Worm (Caenorhabditis elegans) whole organism, late embryonic: ENCODE data around the gene F54D5.5.

ENCODE experiments used
- C08G9.2 ChIP-seq: sonication (generic microtip); optimal IDR thresholded peaks from 2 replicates; lab custom pipeline; 2016; ENCODE audit warnings: mild to moderate bottlenecking, missing genetic modification characterization, moderate library complexity, missing compliant biosample characterization
- F13H6.1 ChIP-seq: sonication (generic microtip); optimal IDR thresholded peaks from 2 replicates; lab custom pipeline; 2016; ENCODE audit warnings: missing genetic modification characterization, missing compliant biosample characterization
- K09A11.1 ChIP-seq: sonication (generic microtip); optimal IDR thresholded peaks from 2 replicates; lab custom pipeline; 2017; ENCODE audit warnings: antibody characterized with exemption, mild to moderate bottlenecking, missing genetic modification characterization, missing compliant biosample characterization; ENCODE audit not compliant: insufficient read depth
- ama-1 ChIP-seq: fragments of 150-350 bp; optimal IDR thresholded peaks from 2 replicates; lab custom pipeline; 2014
- ceh-14 ChIP-seq: sonication (generic microtip); optimal IDR thresholded peaks from 2 replicates; lab custom pipeline; 2016; ENCODE audit warnings: missing genotype, missing genetic modification characterization, missing compliant biosample characterization
- ceh-18 ChIP-seq: sonication (generic microtip); optimal IDR thresholded peaks from 2 replicates; lab custom pipeline; 2016; ENCODE audit warnings: missing genetic modification characterization, missing compliant biosample characterization
- ceh-19 ChIP-seq: fragments of 200-800 bp; sonication (Bioruptor generic); optimal IDR thresholded peaks from 2 replicates; lab custom pipeline; 2018; ENCODE audit warnings: mild to moderate bottlenecking, missing genetic modification characterization, missing compliant biosample characterization
- ceh-2 ChIP-seq: sonication (generic microtip); optimal IDR thresholded peaks from 2 replicates; lab custom pipeline; 2016; ENCODE audit warnings: missing genotype, missing genetic modification characterization, missing compliant biosample characterization
- ceh-22 ChIP-seq: sonication (generic microtip); optimal IDR thresholded peaks from 2 replicates; lab custom pipeline; 2017; ENCODE audit warnings: missing biosample characterization, missing genetic modification characterization
- ceh-31 ChIP-seq: sonication (generic microtip); optimal IDR thresholded peaks from 2 replicates; lab custom pipeline; 2016; ENCODE audit warnings: missing genetic modification characterization, missing compliant biosample characterization
- ceh-34 ChIP-seq: sonication (generic microtip); optimal IDR thresholded peaks from 2 replicates; lab custom pipeline; 2016; ENCODE audit warnings: mild to moderate bottlenecking, missing genetic modification characterization, missing compliant biosample characterization
- ceh-45 ChIP-seq: fragments of 200-800 bp; sonication (Bioruptor generic); IDR thresholded peaks from 2 replicates; pipeline ENCODE4 v1.3.6; 2022; ENCODE audit warnings: missing genetic modification reagents, missing genetic modification characterization, missing compliant biosample characterization
- ceh-48 ChIP-seq: sonication (generic microtip); optimal IDR thresholded peaks from 2 replicates; lab custom pipeline; 2016; ENCODE audit warnings: missing genetic modification characterization, inconsistent platforms, missing compliant biosample characterization
- ceh-9 ChIP-seq: sonication (generic microtip); optimal IDR thresholded peaks from 2 replicates; lab custom pipeline; 2016; ENCODE audit warnings: mild to moderate bottlenecking, missing genetic modification characterization, inconsistent platforms, missing compliant biosample characterization
- dmd-4 ChIP-seq: sonication (generic microtip); optimal IDR thresholded peaks from 2 replicates; lab custom pipeline; 2016; ENCODE audit warnings: borderline replicate concordance, missing genetic modification characterization, missing compliant biosample characterization
- elt-2 ChIP-seq: sonication (generic microtip); optimal IDR thresholded peaks from 2 replicates; lab custom pipeline; 2016; ENCODE audit warnings: missing genetic modification reagents, missing genetic modification characterization, missing compliant biosample characterization
- ets-4 ChIP-seq: sonication (generic microtip); optimal IDR thresholded peaks from 2 replicates; lab custom pipeline; 2016; ENCODE audit warnings: missing genetic modification characterization, missing compliant biosample characterization
- eyg-1 ChIP-seq: sonication (generic microtip); optimal IDR thresholded peaks from 2 replicates; lab custom pipeline; 2016; ENCODE audit warnings: missing genotype, missing genetic modification characterization, missing compliant biosample characterization
- fax-1 ChIP-seq: sonication (generic microtip); optimal IDR thresholded peaks from 2 replicates; lab custom pipeline; 2016; ENCODE audit warnings: missing genotype, missing genetic modification characterization, missing compliant biosample characterization
- fkh-10 ChIP-seq: fragments of 150-350 bp; optimal IDR thresholded peaks from 2 replicates; lab custom pipeline; 2014; ENCODE audit warnings: missing biosample characterization, missing genetic modification reagents, missing genetic modification characterization
- fkh-6 ChIP-seq: sonication (generic microtip); optimal IDR thresholded peaks from 2 replicates; lab custom pipeline; 2016; ENCODE audit warnings: missing genetic modification characterization, missing compliant biosample characterization
- gmeb-2 ChIP-seq: sonication (generic microtip); optimal IDR thresholded peaks from 2 replicates; lab custom pipeline; 2016; ENCODE audit warnings: missing genetic modification characterization, inconsistent platforms, missing compliant biosample characterization
- hlh-13 ChIP-seq: fragments of 200-800 bp; sonication (Bioruptor generic); optimal IDR thresholded peaks from 2 replicates; lab custom pipeline; 2018; ENCODE audit warnings: mild to moderate bottlenecking, missing genetic modification characterization, missing compliant biosample characterization
- hlh-15 ChIP-seq: sonication (generic microtip); optimal IDR thresholded peaks from 2 replicates; lab custom pipeline; 2016; ENCODE audit warnings: missing genetic modification characterization, missing compliant biosample characterization
- hlh-30 ChIP-seq: sonication (generic microtip); optimal IDR thresholded peaks from 2 replicates; lab custom pipeline; 2017; ENCODE audit warnings: antibody characterized with exemption, missing genetic modification characterization, missing compliant biosample characterization; ENCODE audit not compliant: insufficient read depth
- hlh-8 ChIP-seq: sonication (generic microtip); optimal IDR thresholded peaks from 2 replicates; lab custom pipeline; 2016; ENCODE audit warnings: missing genotype, missing genetic modification characterization, missing compliant biosample characterization
- lim-6 ChIP-seq: sonication (generic microtip); optimal IDR thresholded peaks from 2 replicates; lab custom pipeline; 2016; ENCODE audit warnings: missing genetic modification characterization, missing compliant biosample characterization
- madf-2 ChIP-seq: sonication (generic microtip); optimal IDR thresholded peaks from 2 replicates; lab custom pipeline; 2017; ENCODE audit warnings: missing genetic modification characterization, missing compliant biosample characterization
- nfya-1 ChIP-seq: sonication (generic microtip); optimal IDR thresholded peaks from 2 replicates; lab custom pipeline; 2017; ENCODE audit warnings: missing genetic modification characterization, mild to moderate bottlenecking, missing compliant biosample characterization, antibody characterized with exemption, moderate library complexity
- nhr-232 ChIP-seq: sonication (generic microtip); optimal IDR thresholded peaks from 2 replicates; lab custom pipeline; 2016; ENCODE audit warnings: missing genetic modification characterization, missing compliant biosample characterization
- pat-9 ChIP-seq: fragments of 200-800 bp; sonication (Bioruptor generic); optimal IDR thresholded peaks from 2 replicates; lab custom pipeline; 2018; ENCODE audit warnings: mild to moderate bottlenecking, missing genetic modification characterization, moderate library complexity, missing compliant biosample characterization
- pax-1 ChIP-seq: fragments of 150-350 bp; optimal IDR thresholded peaks from 2 replicates; lab custom pipeline; 2014; ENCODE audit warnings: missing biosample characterization, missing genetic modification characterization
- pha-2 ChIP-seq: sonication (generic microtip); optimal IDR thresholded peaks from 2 replicates; lab custom pipeline; 2017; ENCODE audit warnings: mild to moderate bottlenecking, missing genetic modification characterization, missing compliant biosample characterization
- pha-4 ChIP-seq: fragments of 150-350 bp; optimal IDR thresholded peaks from 2 replicates; lab custom pipeline; 2018; ENCODE audit warnings: missing biosample characterization, missing genetic modification reagents, missing genetic modification characterization
- pros-1 ChIP-seq: fragments of 150-350 bp; optimal IDR thresholded peaks from 2 replicates; lab custom pipeline; 2014; ENCODE audit warnings: missing biosample characterization, missing genetic modification reagents, missing genetic modification characterization
- ref-2 ChIP-seq: sonication (generic microtip); optimal IDR thresholded peaks from 2 replicates; lab custom pipeline; 2016; ENCODE audit warnings: missing genetic modification characterization, missing compliant biosample characterization
- rnt-1 ChIP-seq: sonication (generic microtip); optimal IDR thresholded peaks from 2 replicates; lab custom pipeline; 2016; ENCODE audit warnings: missing genetic modification characterization, missing compliant biosample characterization
- sdc-2 ChIP-seq: sonication (generic microtip); optimal IDR thresholded peaks from 2 replicates; lab custom pipeline; 2016; ENCODE audit warnings: missing genotype, missing genetic modification characterization, missing compliant biosample characterization
- sox-4 ChIP-seq: sonication (generic microtip); optimal IDR thresholded peaks from 2 replicates; lab custom pipeline; 2017; ENCODE audit warnings: mild to moderate bottlenecking, missing genetic modification characterization, inconsistent platforms, missing compliant biosample characterization
- syd-9 ChIP-seq: sonication (generic microtip); optimal IDR thresholded peaks from 2 replicates; lab custom pipeline; 2016; ENCODE audit warnings: mild to moderate bottlenecking, missing genetic modification characterization, moderate library complexity, missing compliant biosample characterization
- tbx-2 ChIP-seq: sonication (generic microtip); optimal IDR thresholded peaks from 2 replicates; lab custom pipeline; 2016; ENCODE audit warnings: missing genetic modification characterization, missing compliant biosample characterization
- tbx-7 ChIP-seq: sonication (generic microtip); optimal IDR thresholded peaks from 2 replicates; lab custom pipeline; 2016; ENCODE audit warnings: missing genotype, missing genetic modification characterization, missing compliant biosample characterization
- ttx-3 ChIP-seq: sonication (generic microtip); optimal IDR thresholded peaks from 2 replicates; lab custom pipeline; 2016; ENCODE audit warnings: missing genetic modification reagents, missing genetic modification characterization, missing compliant biosample characterization
- unc-3 ChIP-seq, 2 experiments: fragments of 200-800 bp in 1 of 2; sonication (Bioruptor generic) in 1 of 2; sonication (generic microtip) in 1 of 2; conservative IDR thresholded peaks in 1 of 2; optimal IDR thresholded peaks in 1 of 2; 2 replicates each; pipeline versions ENCODE4 v1.3.6 to Lab custom; 2016 to 2022; ENCODE audit warnings: missing compliant biosample characterization in 2 of 2, missing genetic modification characterization in 2 of 2, missing genetic modification reagents in 1 of 2
- unc-42 ChIP-seq: sonication (generic microtip); optimal IDR thresholded peaks from 2 replicates; lab custom pipeline; 2016; ENCODE audit warnings: missing genotype, missing genetic modification characterization, missing compliant biosample characterization
- unc-55 ChIP-seq: sonication (generic microtip); optimal IDR thresholded peaks from 2 replicates; lab custom pipeline; 2017; ENCODE audit warnings: missing biosample characterization, missing genetic modification reagents, missing genetic modification characterization
- unc-86 ChIP-seq: sonication (generic microtip); optimal IDR thresholded peaks from 2 replicates; lab custom pipeline; 2016; ENCODE audit warnings: missing genetic modification characterization, missing compliant biosample characterization
- zip-5 ChIP-seq: sonication (generic microtip); optimal IDR thresholded peaks from 2 replicates; lab custom pipeline; 2016; ENCODE audit warnings: missing genetic modification characterization, missing compliant biosample characterization

The F54D5.5 gene

ce11 chrII:11566970-11567711 is at the start of gene F54D5.5:
Gene F54D5.5, minus strand, starts transcription at chrII:11567020.
- no peak for TF ChIP-seq fkh-6
- TF ChIP-seq ttx-3 = no peak
- peak; percentile 9 for TF ChIP-seq tbx-7 (tag; lab: Kevin White, UChicago)
- TF ChIP-seq nfya-1 = peak; percentile 82
- TF ChIP-seq ceh-45 = no peak
- TF ChIP-seq ama-1 = no peak
- TF ChIP-seq K09A11.1 (tag; lab: Kevin White, UChicago) = no peak
- no peak for TF ChIP-seq pha-2 (tag; lab: Kevin White, UChicago)
- TF ChIP-seq fkh-10 (GFP tag; lab: Kevin White, UChicago) = no peak
- no peak for TF ChIP-seq pax-1 (tag; lab: Kevin White, UChicago)
- TF ChIP-seq hlh-30 (tag; lab: Kevin White, UChicago) = peak; percentile 59
- TF ChIP-seq fax-1 = no peak
- TF ChIP-seq zip-5 (tag; lab: Kevin White, UChicago) = no peak
- peak; percentile 76 for TF ChIP-seq ceh-14 (tag; lab: Kevin White, UChicago)
- TF ChIP-seq ceh-19 (GFP tag; lab: Kevin White, UChicago) = no peak
- TF ChIP-seq ceh-31 (tag; lab: Kevin White, UChicago) = peak; percentile 89
- TF ChIP-seq unc-86 (tag; lab: Kevin White, UChicago) = no peak
- TF ChIP-seq hlh-13 (GFP tag; lab: Kevin White, UChicago) = no peak
- TF ChIP-seq rnt-1 (tag; lab: Kevin White, UChicago) = peak; percentile 58
- TF ChIP-seq hlh-8 (tag; lab: Kevin White, UChicago) = no peak
- no peak for TF ChIP-seq C08G9.2 (tag; lab: Kevin White, UChicago)
- no peak for TF ChIP-seq syd-9 (tag; lab: Kevin White, UChicago)
- no peak for TF ChIP-seq ceh-9 (tag; lab: Kevin White, UChicago)
- peak; percentile 33 for TF ChIP-seq dmd-4 (tag; lab: Kevin White, UChicago)
- no peak for TF ChIP-seq pat-9
- TF ChIP-seq elt-2 (tag; lab: Kevin White, UChicago) = no peak
- TF ChIP-seq pros-1 (tag; lab: Kevin White, UChicago) = peak; percentile 17
- TF ChIP-seq F13H6.1 (tag; lab: Kevin White, UChicago) = no peak
- peak; percentile 68 for TF ChIP-seq ceh-34 (tag; lab: Kevin White, UChicago)
- TF ChIP-seq ets-4 (tag; lab: Kevin White, UChicago) = no peak
- no peak for TF ChIP-seq eyg-1 (tag; lab: Kevin White, UChicago)
- TF ChIP-seq madf-2 (tag; lab: Kevin White, UChicago) = no peak
- no peak for TF ChIP-seq ceh-2 (tag; lab: Kevin White, UChicago)
- no peak for TF ChIP-seq ceh-22 (tag; lab: Kevin White, UChicago)
- TF ChIP-seq gmeb-2 = no peak
- no peak for TF ChIP-seq unc-55 (GFP tag; lab: Kevin White, UChicago)
- TF ChIP-seq lim-6 = no peak
- no peak for TF ChIP-seq hlh-15 (tag; lab: Kevin White, UChicago)
- peak; percentile 34 for TF ChIP-seq sdc-2 (tag; lab: Kevin White, UChicago)
- no peak for TF ChIP-seq sox-4
- TF ChIP-seq ceh-18 (tag; lab: Kevin White, UChicago) = no peak
- TF ChIP-seq pha-4 = no peak
- TF ChIP-seq nhr-232 = no peak
- TF ChIP-seq unc-42 (tag; lab: Kevin White, UChicago) = peak; percentile 87
- no peak for TF ChIP-seq ceh-48
- no peak for TF ChIP-seq unc-3 (GFP tag; conservative IDR thresholded peaks at IDR 0.05; lab: Robert Waterston, UW)
- TF ChIP-seq unc-3 (tag; optimal IDR thresholded peaks at IDR 0.05; lab: Kevin White, UChicago) = no peak
- peak; percentile 77 for TF ChIP-seq tbx-2 (tag; lab: Kevin White, UChicago)
- peak; percentile 66 for TF ChIP-seq ref-2
